Fruit fly (Drosophila melanogaster) whole organism, embryonic: ENCODE results near the gene CG13627.

Experiments used
- Blimp-1 ChIP-seq: fragments of 200-800 bp; sonication (Bioruptor generic); optimal IDR thresholded peaks from 3 replicates; lab custom pipeline; 2018; ENCODE audit warnings: missing biosample characterization, missing genetic modification characterization, mild to moderate bottlenecking, moderate library complexity, missing genetic modification reagents
- CG13296 ChIP-seq: fragments of 200-800 bp; sonication (Bioruptor generic); optimal IDR thresholded peaks from 3 replicates; lab custom pipeline; 2018; ENCODE audit warnings: missing biosample characterization, mild to moderate bottlenecking, missing genetic modification characterization
- CG30403 ChIP-seq: fragments of 200-800 bp; sonication (Bioruptor generic); optimal IDR thresholded peaks from 3 replicates; lab custom pipeline; 2016; ENCODE audit warnings: missing biosample characterization, missing genetic modification characterization
- CG8478 ChIP-seq: fragments of >200 bp; optimal IDR thresholded peaks from 2 replicates; lab custom pipeline; 2018
- CG9876 ChIP-seq: fragments of 200-800 bp; sonication (Bioruptor generic); optimal IDR thresholded peaks from 2 replicates; lab custom pipeline; 2016; ENCODE audit warnings: missing biosample characterization, missing genetic modification characterization
- hbn ChIP-seq: fragments of 200-800 bp; sonication (Bioruptor generic); IDR thresholded peaks from 2 replicates; pipeline ENCODE4 v1.3.6; 2022; ENCODE audit warnings: missing biosample characterization, missing genetic modification characterization; ENCODE audit not compliant: partially characterized antibody
- nerfin-1 ChIP-seq: fragments of 200-800 bp; sonication (Bioruptor generic); optimal IDR thresholded peaks from 3 replicates; lab custom pipeline; 2019; ENCODE audit warnings: missing biosample characterization, mild to moderate bottlenecking, missing genetic modification characterization, moderate library complexity
- phol ChIP-seq: fragments of 200-800 bp; sonication (Bioruptor generic); optimal IDR thresholded peaks from 3 replicates; lab custom pipeline; 2018; ENCODE audit warnings: missing biosample characterization, mild to moderate bottlenecking, missing genetic modification characterization, moderate library complexity
- psq ChIP-seq: fragments of 200-800 bp; sonication (Bioruptor generic); optimal IDR thresholded peaks from 2 replicates; lab custom pipeline; 2017; ENCODE audit warnings: missing biosample characterization, missing genetic modification characterization
- tgo ChIP-seq: fragments of 200-800 bp; sonication (Bioruptor generic); IDR thresholded peaks from 3 replicates; pipeline ENCODE4 v1.3.6; 2022; ENCODE audit warnings: missing biosample characterization, missing genetic modification characterization

- no peak for TF ChIP-seq CG30403 (GFP tag; lab: Kevin White, UChicago)
- peak; percentile 67 for TF ChIP-seq hbn (GFP tag; lab: Robert Waterston, UW)
- no peak for TF ChIP-seq CG9876 (GFP tag; lab: Kevin White, UChicago)
- TF ChIP-seq phol (tag; lab: Kevin White, UChicago) = peak; percentile 52
- TF ChIP-seq Blimp-1 = no peak
- no peak for TF ChIP-seq tgo (GFP tag; lab: Robert Waterston, UW)
- no peak for TF ChIP-seq CG13296
- no peak for TF ChIP-seq psq (GFP tag; lab: Kevin White, UChicago)
- no peak for TF ChIP-seq CG8478 (lab: Kevin White, UChicago)
- no peak for TF ChIP-seq nerfin-1 (tag; lab: Kevin White, UChicago)
Observed at dm6 chr3R:24719314-24720290, 7.0 kb downstream of the CG13627 start, which contains the start of the genes CG13630 and tok.
